Worm (Caenorhabditis elegans) whole organism, young adult: ENCODE results near the gene F35F10.6.
A peak's percentile ranks its signal among the peaks of the same experiment; 100 is the strongest.

Experiments
- B0019.2 ChIP-seq: fragments of 200-800 bp; sonication (Bioruptor generic); conservative IDR thresholded peaks from 2 replicates; pipeline ENCODE4 v1.3.6; 2022; ENCODE audit warnings: missing genetic modification reagents, missing genetic modification characterization, missing compliant biosample characterization
- B0035.1 ChIP-seq: sonication (generic microtip); optimal IDR thresholded peaks from 2 replicates; lab custom pipeline; 2016; ENCODE audit warnings: missing genetic modification characterization, mild to moderate bottlenecking, missing compliant biosample characterization, missing genotype, missing genetic modification reagents
- C17E4.6 ChIP-seq: fragments of 200-800 bp; sonication (Bioruptor generic); IDR thresholded peaks from 2 replicates; pipeline ENCODE4 v1.3.6; 2022; ENCODE audit warnings: missing genetic modification reagents, missing genetic modification characterization, missing compliant biosample characterization
- D2030.7 ChIP-seq: fragments of 200-800 bp; sonication (Bioruptor generic); IDR thresholded peaks from 2 replicates; pipeline ENCODE4 v1.3.6; 2022; ENCODE audit warnings: missing genetic modification reagents, missing genetic modification characterization, missing compliant biosample characterization
- F22D6.2 ChIP-seq: sonication (generic microtip); optimal IDR thresholded peaks from 2 replicates; lab custom pipeline; 2016; ENCODE audit warnings: mild to moderate bottlenecking, missing genetic modification characterization, missing compliant biosample characterization
- F33H1.4 ChIP-seq: fragments of 200-800 bp; sonication (Bioruptor generic); IDR thresholded peaks from 2 replicates; pipeline ENCODE4 v1.3.6; 2022; ENCODE audit warnings: missing genetic modification reagents, missing genetic modification characterization, missing compliant biosample characterization
- F49E8.2 ChIP-seq: sonication (generic microtip); optimal IDR thresholded peaks from 3 replicates; lab custom pipeline; 2017; ENCODE audit warnings: missing genetic modification characterization, mild to moderate bottlenecking, missing compliant biosample characterization, antibody characterized with exemption, moderate library complexity; ENCODE audit not compliant: insufficient read depth
- F55B11.4 ChIP-seq: sonication (generic microtip); optimal IDR thresholded peaks from 2 replicates; lab custom pipeline; 2016; ENCODE audit warnings: missing compliant biosample characterization, missing genetic modification characterization, borderline replicate concordance; ENCODE audit not compliant: insufficient read depth
- F57C9.4 ChIP-seq: sonication (generic microtip); optimal IDR thresholded peaks from 2 replicates; lab custom pipeline; 2017; ENCODE audit warnings: mild to moderate bottlenecking, missing genetic modification characterization, missing compliant biosample characterization
- K11D2.4 ChIP-seq: fragments of 200-800 bp; sonication (Bioruptor generic); IDR thresholded peaks from 2 replicates; pipeline ENCODE4 v1.3.6; 2022; ENCODE audit warnings: missing genetic modification reagents, missing genetic modification characterization, missing compliant biosample characterization
- T07F8.4 ChIP-seq: sonication (generic microtip); optimal IDR thresholded peaks from 2 replicates; lab custom pipeline; 2016; ENCODE audit warnings: mild to moderate bottlenecking, missing genetic modification characterization, moderate library complexity, missing compliant biosample characterization
- Y53F4B.3 ChIP-seq: fragments of 200-800 bp; sonication (Bioruptor generic); IDR thresholded peaks from 2 replicates; pipeline ENCODE4 v1.3.6; 2022; ENCODE audit warnings: missing genetic modification reagents, missing genetic modification characterization, missing compliant biosample characterization
- Y53G8AR.9 ChIP-seq: fragments of 200-800 bp; sonication (Bioruptor generic); conservative IDR thresholded peaks from 2 replicates; pipeline ENCODE4 v1.3.6; 2022; ENCODE audit warnings: missing genetic modification reagents, missing genetic modification characterization, missing compliant biosample characterization
- Y56A3A.18 ChIP-seq: fragments of 200-800 bp; sonication (Bioruptor generic); IDR thresholded peaks from 2 replicates; pipeline ENCODE4 v1.3.6; 2022; ENCODE audit warnings: missing genetic modification reagents, missing genetic modification characterization, missing compliant biosample characterization
- Y67H2A.10 ChIP-seq: fragments of 200-800 bp; sonication (Bioruptor generic); conservative IDR thresholded peaks from 2 replicates; pipeline ENCODE4 v1.3.6; 2022; ENCODE audit warnings: missing genetic modification reagents, missing genetic modification characterization, missing compliant biosample characterization
- akir-1 ChIP-seq: fragments of 200-800 bp; sonication (Bioruptor generic); optimal IDR thresholded peaks from 2 replicates; lab custom pipeline; 2018; ENCODE audit warnings: mild to moderate bottlenecking, missing genetic modification characterization, moderate library complexity, missing compliant biosample characterization
- ama-1 ChIP-seq, 3 experiments: fragments of 150-350 bp in 1 of 3; sonication (generic microtip) in 2 of 3; optimal IDR thresholded peaks; 2 replicates each; lab custom pipeline; 2014 to 2018; ENCODE audit warnings: missing biosample characterization in 2 of 3, missing genetic modification characterization in 2 of 3, missing genetic modification reagents in 2 of 3
- athp-1 ChIP-seq: sonication (generic microtip); optimal IDR thresholded peaks from 2 replicates; lab custom pipeline; 2017; ENCODE audit warnings: mild to moderate bottlenecking, missing genetic modification characterization, missing compliant biosample characterization
- attf-3 ChIP-seq: fragments of 200-800 bp; sonication (Bioruptor generic); conservative IDR thresholded peaks from 2 replicates; pipeline ENCODE4 v1.3.6; 2022; ENCODE audit warnings: missing genetic modification reagents, missing genetic modification characterization, missing compliant biosample characterization
- cebp-1 ChIP-seq, 2 experiments: fragments of 200-800 bp in 1 of 2; sonication (Bioruptor generic) in 1 of 2; sonication (generic microtip) in 1 of 2; IDR thresholded peaks in 1 of 2; optimal IDR thresholded peaks in 1 of 2; 2 replicates each; pipeline versions ENCODE4 v1.3.6 to Lab custom; 2017 to 2022; ENCODE audit warnings: missing compliant biosample characterization in 2 of 2, missing genetic modification characterization in 2 of 2, mild to moderate bottlenecking in 1 of 2, missing genetic modification reagents in 1 of 2, moderate library complexity in 1 of 2
- cebp-2 ChIP-seq: fragments of 200-800 bp; sonication (Bioruptor generic); IDR thresholded peaks from 2 replicates; pipeline ENCODE4 v1.3.6; 2022; ENCODE audit warnings: missing genetic modification characterization, missing compliant biosample characterization
- ceh-79 ChIP-seq: sonication (generic microtip); optimal IDR thresholded peaks from 2 replicates; lab custom pipeline; 2017; ENCODE audit warnings: mild to moderate bottlenecking, missing genetic modification characterization, missing compliant biosample characterization
- dox-1 ChIP-seq: fragments of 200-800 bp; sonication (Bioruptor generic); IDR thresholded peaks from 2 replicates; pipeline ENCODE4 v1.3.6; 2022; ENCODE audit warnings: missing genetic modification reagents, missing genetic modification characterization, missing compliant biosample characterization
- efl-1 ChIP-seq: fragments of 150-350 bp; optimal IDR thresholded peaks from 2 replicates; lab custom pipeline; 2014; ENCODE audit warnings: missing biosample characterization, missing genetic modification reagents, missing genetic modification characterization
- ekl-4 ChIP-seq: fragments of 200-800 bp; sonication (Bioruptor generic); IDR thresholded peaks from 2 replicates; pipeline ENCODE4 v1.3.6; 2022; ENCODE audit warnings: missing genetic modification reagents, missing genetic modification characterization, missing compliant biosample characterization
- lag-1 ChIP-seq: fragments of 200-800 bp; sonication (Bioruptor generic); IDR thresholded peaks from 2 replicates; pipeline ENCODE4 v1.3.6; 2022; ENCODE audit warnings: missing genetic modification reagents, missing genetic modification characterization, missing compliant biosample characterization
- let-526 ChIP-seq: fragments of 200-800 bp; sonication (Bioruptor generic); IDR thresholded peaks from 2 replicates; pipeline ENCODE4 v1.3.6; 2022; ENCODE audit warnings: missing genetic modification reagents, missing genetic modification characterization, missing compliant biosample characterization
- lin-26 ChIP-seq: fragments of 200-800 bp; sonication (Bioruptor generic); IDR thresholded peaks from 2 replicates; pipeline ENCODE4 v1.3.6; 2022; ENCODE audit warnings: missing genetic modification reagents, missing genetic modification characterization, missing compliant biosample characterization
- lin-54 ChIP-seq: fragments of 200-800 bp; sonication (Bioruptor generic); optimal IDR thresholded peaks from 2 replicates; lab custom pipeline; 2018; ENCODE audit warnings: mild to moderate bottlenecking, missing genetic modification characterization, missing compliant biosample characterization
- lsl-1 ChIP-seq: fragments of 200-800 bp; sonication (Bioruptor generic); optimal IDR thresholded peaks from 2 replicates; lab custom pipeline; 2018; ENCODE audit warnings: mild to moderate bottlenecking, missing genetic modification characterization, moderate library complexity, missing compliant biosample characterization
- madf-8 ChIP-seq: fragments of 200-800 bp; sonication (Bioruptor generic); conservative IDR thresholded peaks from 2 replicates; pipeline ENCODE4 v1.3.6; 2022; ENCODE audit warnings: missing genetic modification reagents, missing genetic modification characterization, missing compliant biosample characterization
- mcd-1 ChIP-seq: fragments of 200-800 bp; sonication (Bioruptor generic); IDR thresholded peaks from 2 replicates; pipeline ENCODE4 v1.3.6; 2022; ENCODE audit warnings: missing genetic modification reagents, missing genetic modification characterization, missing compliant biosample characterization
- mel-28 ChIP-seq: sonication (generic microtip); optimal IDR thresholded peaks from 2 replicates; lab custom pipeline; 2016; ENCODE audit warnings: borderline replicate concordance, mild to moderate bottlenecking, missing genetic modification characterization, missing compliant biosample characterization
- nfyb-1 ChIP-seq: fragments of 200-800 bp; sonication (Bioruptor generic); IDR thresholded peaks from 2 replicates; pipeline ENCODE4 v1.3.6; 2022; ENCODE audit warnings: missing genetic modification reagents, missing genetic modification characterization, missing compliant biosample characterization
- nhr-80 ChIP-seq: sonication (generic microtip); optimal IDR thresholded peaks from 2 replicates; lab custom pipeline; 2016; ENCODE audit warnings: missing genetic modification characterization, missing compliant biosample characterization
- nhr-90 ChIP-seq: sonication (generic microtip); optimal IDR thresholded peaks from 2 replicates; lab custom pipeline; 2016; ENCODE audit warnings: missing genotype, mild to moderate bottlenecking, missing genetic modification characterization, missing compliant biosample characterization
- pbrm-1 ChIP-seq: fragments of 200-800 bp; sonication (Bioruptor generic); IDR thresholded peaks from 2 replicates; pipeline ENCODE4 v1.3.6; 2022; ENCODE audit warnings: missing genetic modification reagents, missing genetic modification characterization, missing compliant biosample characterization
- pha-4 ChIP-seq: fragments of 150-350 bp; sonication (generic microtip); optimal IDR thresholded peaks from 2 replicates; lab custom pipeline; 2014; ENCODE audit warnings: missing biosample characterization, missing genetic modification reagents, missing genetic modification characterization
- rcor-1 ChIP-seq: fragments of 200-800 bp; sonication (Bioruptor generic); IDR thresholded peaks from 2 replicates; pipeline ENCODE4 v1.3.6; 2022; ENCODE audit warnings: missing genetic modification reagents, missing genetic modification characterization, missing compliant biosample characterization
- snpc-4 ChIP-seq, 5 experiments: fragments of 150-350 bp in 1 of 5; sonication (generic microtip) in 4 of 5; optimal IDR thresholded peaks; 2 replicates each; lab custom pipeline; 2014 to 2018; ENCODE audit warnings: missing genetic modification characterization in 5 of 5, missing biosample characterization in 3 of 5, antibody characterized with exemption in 2 of 5, mild to moderate bottlenecking in 2 of 5, missing compliant biosample characterization in 2 of 5, missing genotype in 2 of 5, moderate library complexity in 2 of 5, missing genetic modification reagents in 1 of 5
- tbp1 ChIP-seq: fragments of 200-800 bp; sonication (Bioruptor generic); optimal IDR thresholded peaks from 2 replicates; lab custom pipeline; 2018; ENCODE audit warnings: mild to moderate bottlenecking, missing genetic modification characterization, missing compliant biosample characterization
- unc-130 ChIP-seq: sonication (generic microtip); optimal IDR thresholded peaks from 2 replicates; lab custom pipeline; 2016; ENCODE audit warnings: missing genetic modification reagents, missing genetic modification characterization, missing compliant biosample characterization
- ztf-18 ChIP-seq: sonication (generic microtip); optimal IDR thresholded peaks from 2 replicates; lab custom pipeline; 2016; ENCODE audit warnings: missing genotype, mild to moderate bottlenecking, missing genetic modification characterization, missing compliant biosample characterization
- ztf-22 ChIP-seq: fragments of 200-800 bp; sonication (Bioruptor generic); optimal IDR thresholded peaks from 2 replicates; lab custom pipeline; 2018; ENCODE audit warnings: mild to moderate bottlenecking, missing genetic modification characterization, moderate library complexity, missing compliant biosample characterization
- ztf-25 ChIP-seq: fragments of 200-800 bp; sonication (Bioruptor generic); IDR thresholded peaks from 2 replicates; pipeline ENCODE4 v1.3.6; 2022; ENCODE audit warnings: missing genetic modification reagents, missing genetic modification characterization, missing compliant biosample characterization
- ztf-26 ChIP-seq: sonication (generic microtip); optimal IDR thresholded peaks from 2 replicates; lab custom pipeline; 2017; ENCODE audit warnings: missing genetic modification characterization, missing compliant biosample characterization
- ztf-28 ChIP-seq: fragments of 200-800 bp; sonication (Bioruptor generic); IDR thresholded peaks from 2 replicates; pipeline ENCODE4 v1.3.6; 2022; ENCODE audit warnings: missing genetic modification reagents, missing genetic modification characterization, missing compliant biosample characterization

Gene F35F10.6

DNA sequence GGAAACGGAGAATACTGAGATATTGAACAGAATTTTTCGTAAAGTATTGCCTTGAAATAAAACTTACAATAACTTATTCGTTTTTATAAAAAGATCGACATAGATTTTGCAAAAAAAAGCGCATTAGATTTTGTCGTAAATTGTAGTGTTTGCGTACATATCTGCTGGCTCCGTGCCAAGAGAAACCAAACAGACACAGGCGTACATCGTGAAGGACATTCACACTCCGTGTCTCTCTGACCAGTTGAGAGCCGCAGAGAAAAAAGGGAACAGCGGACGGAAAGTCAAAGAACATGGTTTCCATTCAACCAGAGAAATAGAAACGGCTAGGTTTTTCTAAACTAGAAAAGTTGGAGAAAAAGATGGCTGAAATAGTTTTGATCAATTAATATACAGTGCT, 26.1 kb upstream of the F35F10.6 start, which contains the start of gene arrd-19 (continued):
- peak; percentile 73; the same call in 1 of the 2 replicates for TF ChIP-seq nfyb-1
- TF ChIP-seq pha-4 (tag; lab: Kevin White, UChicago) = no peak
- TF ChIP-seq attf-3 = peak; percentile 42
- TF ChIP-seq unc-130 (GFP tag; lab: Kevin White, UChicago) = no peak
- TF ChIP-seq B0035.1 (tag; lab: Kevin White, UChicago) = no peak
- peak; percentile 69 for TF ChIP-seq F22D6.2 (tag; lab: Kevin White, UChicago)
- peak; percentile 66; the same call in 1 of the 2 replicates for TF ChIP-seq pbrm-1 (GFP tag; lab: Robert Waterston, UW)
- peak; percentile 57; the same call in 1 of the 2 replicates for TF ChIP-seq let-526
- no peak; the same call in 1 of the 2 replicates for TF ChIP-seq mcd-1 (GFP tag; lab: Robert Waterston, UW)
- no peak for TF ChIP-seq snpc-4 (GFP tag; optimal IDR thresholded peaks at IDR 0.05; lab: Kevin White, UChicago)
- TF ChIP-seq snpc-4 (tag; optimal IDR thresholded peaks at IDR 0.05; lab: Kevin White, UChicago) = peak in 2 of 4 experiments; percentile 5 to 10
- peak; percentile 47; the same call in 1 of the 2 replicates for TF ChIP-seq Y53G8AR.9
- no peak for TF ChIP-seq madf-8 (GFP tag; lab: Robert Waterston, UW)
- TF ChIP-seq Y53F4B.3 (GFP tag; lab: Robert Waterston, UW) = no peak
- TF ChIP-seq cebp-1 (GFP tag; IDR thresholded peaks at IDR 0.05; lab: Robert Waterston, UW) = peak; percentile 47; the same call in 1 of the 2 replicates
- TF ChIP-seq cebp-1 (tag; optimal IDR thresholded peaks at IDR 0.05; lab: Kevin White, UChicago) = no peak
- TF ChIP-seq ama-1 (optimal IDR thresholded peaks at IDR 0.05; lab: Kevin White, UChicago) = no peak
- TF ChIP-seq ama-1 (GFP tag; optimal IDR thresholded peaks at IDR 0.05; lab: Kevin White, UChicago) = no peak
- no peak for TF ChIP-seq K11D2.4 (GFP tag; lab: Robert Waterston, UW)
- TF ChIP-seq Y56A3A.18 (GFP tag; lab: Robert Waterston, UW) = peak; percentile 51; the same call in 1 of the 2 replicates
- TF ChIP-seq B0019.2 = no peak
- TF ChIP-seq efl-1 (GFP tag; lab: Kevin White, UChicago) = no peak
- no peak for TF ChIP-seq F33H1.4
- TF ChIP-seq mel-28 = no peak
- no peak for TF ChIP-seq akir-1 (GFP tag; lab: Kevin White, UChicago)
- TF ChIP-seq T07F8.4 (tag; lab: Kevin White, UChicago) = no peak
- no peak for TF ChIP-seq cebp-2 (GFP tag; lab: Robert Waterston, UW)
- TF ChIP-seq Y67H2A.10 (GFP tag; lab: Robert Waterston, UW) = no peak
- peak; percentile 36 for TF ChIP-seq tbp1
- TF ChIP-seq F49E8.2 (tag; lab: Kevin White, UChicago) = no peak
- TF ChIP-seq F57C9.4 = no peak
- TF ChIP-seq athp-1 (tag; lab: Kevin White, UChicago) = no peak
- no peak for TF ChIP-seq ztf-22 (GFP tag; lab: Kevin White, UChicago)
- TF ChIP-seq ekl-4 (GFP tag; lab: Robert Waterston, UW) = peak; percentile 43; the same call in 1 of the 2 replicates
- no peak for TF ChIP-seq lin-26 (GFP tag; lab: Robert Waterston, UW)
- TF ChIP-seq ztf-25 = no peak
- TF ChIP-seq nhr-90 (tag; lab: Kevin White, UChicago) = no peak
- TF ChIP-seq dox-1 (GFP tag; lab: Robert Waterston, UW) = peak; percentile 97
- TF ChIP-seq C17E4.6 = no peak
- TF ChIP-seq F55B11.4 (tag; lab: Kevin White, UChicago) = no peak
- TF ChIP-seq ceh-79 (tag; lab: Kevin White, UChicago) = no peak
- TF ChIP-seq lsl-1 (GFP tag; lab: Kevin White, UChicago) = no peak
- TF ChIP-seq ztf-18 (tag; lab: Kevin White, UChicago) = no peak
- peak; percentile 21 for TF ChIP-seq ztf-26 (tag; lab: Kevin White, UChicago)
- TF ChIP-seq nhr-80 = peak; percentile 73
- no peak for TF ChIP-seq D2030.7 (GFP tag; lab: Robert Waterston, UW)
- 0 out of 2 replicates have a peak, but pooled peaks have one; percentile 64 for TF ChIP-seq lag-1 (GFP tag; lab: Robert Waterston, UW)
- TF ChIP-seq rcor-1 = peak; percentile 49; the same call in 1 of the 2 replicates
- TF ChIP-seq lin-54 (GFP tag; lab: Kevin White, UChicago) = peak; percentile 32
- no peak for TF ChIP-seq ztf-28 (GFP tag; lab: Robert Waterston, UW)
